Worm (Caenorhabditis elegans) whole organism, young adult: ENCODE measurements around the gene K02G10.5.

ENCODE experiments used
- D2030.7 ChIP-seq: fragments of 200-800 bp; sonication (Bioruptor generic); IDR thresholded peaks from 2 replicates; pipeline ENCODE4 v1.3.6; 2022; ENCODE audit warnings: missing genetic modification reagents, missing genetic modification characterization, missing compliant biosample characterization
- bed-1 ChIP-seq: fragments of 200-800 bp; sonication (Bioruptor generic); IDR thresholded peaks from 2 replicates; pipeline ENCODE4 v1.3.6; 2022; ENCODE audit warnings: missing genetic modification reagents, missing genetic modification characterization, missing compliant biosample characterization
- efl-1 ChIP-seq: fragments of 150-350 bp; optimal IDR thresholded peaks from 2 replicates; lab custom pipeline; 2014; ENCODE audit warnings: missing biosample characterization, missing genetic modification reagents, missing genetic modification characterization
- him-1 ChIP-seq: sonication (generic microtip); optimal IDR thresholded peaks from 2 replicates; lab custom pipeline; 2016; ENCODE audit warnings: missing genotype, missing genetic modification reagents, missing genetic modification characterization, missing compliant biosample characterization
- let-607 ChIP-seq, 2 experiments: fragments of 200-800 bp in 1 of 2; sonication (Bioruptor generic) in 1 of 2; sonication (generic microtip) in 1 of 2; optimal IDR thresholded peaks; 2 replicates each; lab custom pipeline; 2016 to 2018; ENCODE audit warnings: mild to moderate bottlenecking in 2 of 2, missing compliant biosample characterization in 2 of 2, missing genetic modification characterization in 2 of 2, moderate library complexity in 2 of 2, missing genotype in 1 of 2
- nfya-1 ChIP-seq: sonication (generic microtip); optimal IDR thresholded peaks from 2 replicates; lab custom pipeline; 2017; ENCODE audit warnings: antibody characterized with exemption, missing compliant biosample characterization, missing genetic modification characterization, borderline replicate concordance; ENCODE audit not compliant: insufficient read depth

The K02G10.5 gene

DNA sequence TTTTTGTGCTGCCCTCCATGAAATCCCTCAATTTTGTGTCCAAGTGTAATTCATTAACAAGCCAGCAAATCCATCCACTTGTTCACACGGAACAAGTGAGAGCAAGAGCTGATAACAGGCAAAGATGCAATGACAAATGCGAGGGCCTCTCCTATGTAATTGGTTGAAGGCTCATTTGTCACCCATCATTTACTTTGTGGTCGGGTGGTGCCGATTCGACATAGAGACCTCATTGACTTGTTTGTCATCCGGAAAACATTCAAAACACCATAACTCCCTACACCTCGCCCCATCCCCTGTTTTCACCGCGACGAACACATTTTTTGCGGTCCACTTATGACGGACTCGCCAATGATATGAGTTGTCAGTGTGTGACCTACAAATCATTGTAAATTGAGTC is 39.6 kb downstream of the K02G10.5 start:
- no peak for TF ChIP-seq him-1 (tag; lab: Kevin White, UChicago)
- TF ChIP-seq bed-1 = 0 out of 2 replicates have a peak, but pooled peaks have one; percentile 55
- TF ChIP-seq, all 124 proteins: peak for 1

DNA sequence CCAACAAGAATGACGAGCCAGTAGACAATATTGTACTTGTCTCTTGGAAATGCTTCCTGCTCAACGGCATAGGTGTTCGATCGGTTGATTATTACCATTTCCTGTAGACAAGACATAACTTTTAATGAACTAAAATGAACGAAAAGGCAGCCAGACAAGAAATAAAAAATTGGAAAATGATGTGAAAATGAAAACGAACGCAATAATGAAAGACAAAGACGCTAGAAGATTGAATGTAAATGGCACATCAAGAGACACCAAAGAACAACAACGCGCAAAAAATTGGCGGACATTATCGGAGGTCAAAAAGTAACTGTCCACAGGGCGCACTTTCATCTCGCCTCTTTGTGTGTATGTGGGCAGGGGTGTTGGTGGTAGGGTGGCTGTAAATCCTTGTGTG is 41.9 kb downstream of the K02G10.5 start, which contains the start of gene ent-5:
TSS of gene ent-5 (minus strand) at position 101 of the 400 bp plus-strand sequence.
- no peak for TF ChIP-seq let-607 (tag; optimal IDR thresholded peaks at IDR 0.05; lab: Kevin White, UChicago)
- TF ChIP-seq efl-1 = peak; percentile 33

DNA sequence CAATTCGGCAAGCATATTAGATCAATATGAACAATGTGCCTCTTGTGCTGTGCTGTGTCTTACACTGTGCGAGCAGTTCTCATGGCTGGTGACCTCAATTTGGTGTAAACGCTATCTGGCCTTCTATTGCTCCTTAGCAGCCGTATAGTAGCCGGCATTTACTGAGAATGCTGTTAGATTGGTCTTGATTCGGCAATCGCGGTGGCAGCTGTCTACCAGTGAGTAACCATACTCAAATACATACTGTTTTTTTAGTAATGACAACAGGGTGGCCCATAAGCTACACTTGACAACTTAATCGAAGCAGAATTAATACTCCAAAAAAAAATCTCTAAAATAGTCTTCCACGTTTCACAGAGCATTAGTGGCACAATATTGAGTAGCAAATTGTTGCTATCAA is 43.9 kb downstream of the K02G10.5 start, which contains the start of gene C46C11.4:
TSS of gene C46C11.4 (minus strand) at position 101 of the 400 bp plus-strand sequence.
- TF ChIP-seq nfya-1 (tag; lab: Kevin White, UChicago) (no peak), D2030.7 (GFP tag; lab: Robert Waterston, UW) (no peak)
